Worm (Caenorhabditis elegans): ENCODE measurements around the gene chil-2.
"Not testable (repeated sequence)": the region's sequence is repeated elsewhere in the genome, so short reads cannot be mapped to it uniquely, and the experiment has no call there.

ce11 chrII:9866378-9866777 lies 8.0 kb downstream of the chil-2 start, which contains the start of gene chil-1:
- not testable (repeated sequence) for TF ChIP-seq B0019.2 (GFP tag; conservative IDR thresholded peaks at IDR 0.05); Y95B8A.8 (GFP tag; IDR thresholded peaks at IDR 0.05); unc-62 (GFP tag; optimal IDR thresholded peaks at IDR 0.05); rec-8 (tag; optimal IDR thresholded peaks at IDR 0.05)

All from whole organism, young adult.